Fruit fly (Drosophila melanogaster) whole organism, prepupa: ENCODE data around the gene CG10587.

Experiments
- Blimp-1 ChIP-seq: fragments of 200-800 bp; sonication (Bioruptor generic); optimal IDR thresholded peaks from 3 replicates; lab custom pipeline; 2017; ENCODE audit warnings: missing biosample characterization, missing genetic modification characterization, mild to moderate bottlenecking, moderate library complexity, missing genetic modification reagents
- CG10669 ChIP-seq: fragments of 200-800 bp; sonication (Bioruptor generic); optimal IDR thresholded peaks from 3 replicates; lab custom pipeline; 2018; ENCODE audit warnings: missing biosample characterization, mild to moderate bottlenecking, missing genetic modification characterization, moderate library complexity
- CG11762 ChIP-seq: fragments of 200-800 bp; sonication (Bioruptor generic); optimal IDR thresholded peaks from 3 replicates; lab custom pipeline; 2016; ENCODE audit warnings: missing biosample characterization, missing genetic modification characterization; ENCODE audit not compliant: insufficient read depth
- CG1621 ChIP-seq: fragments of 200-800 bp; sonication (Bioruptor generic); optimal IDR thresholded peaks from 3 replicates; lab custom pipeline; 2018; ENCODE audit warnings: missing biosample characterization, mild to moderate bottlenecking, missing genetic modification characterization
- CG3032 ChIP-seq: fragments of 200-800 bp; optimal IDR thresholded peaks from 2 replicates; lab custom pipeline; 2019; ENCODE audit warnings: missing biosample characterization, mild to moderate bottlenecking, missing genetic modification characterization, moderate library complexity
- CG31627 ChIP-seq: fragments of 200-800 bp; sonication (Bioruptor generic); optimal IDR thresholded peaks from 3 replicates; lab custom pipeline; 2016; ENCODE audit warnings: missing biosample characterization, missing genetic modification characterization
- CG34406 ChIP-seq: fragments of 200-800 bp; sonication (Bioruptor generic); optimal IDR thresholded peaks from 3 replicates; lab custom pipeline; 2016; ENCODE audit warnings: missing biosample characterization, missing genetic modification characterization
- CG3919 ChIP-seq: fragments of 200-800 bp; sonication (Bioruptor generic); optimal IDR thresholded peaks from 3 replicates; lab custom pipeline; 2016; ENCODE audit warnings: missing biosample characterization, missing genetic modification characterization
- CG4318 ChIP-seq: fragments of 200-800 bp; sonication (Bioruptor generic); optimal IDR thresholded peaks from 3 replicates; lab custom pipeline; 2017; ENCODE audit warnings: missing biosample characterization, mild to moderate bottlenecking, missing genetic modification characterization
- CG6276 ChIP-seq: fragments of 200-800 bp; sonication (Bioruptor generic); optimal IDR thresholded peaks from 2 replicates; lab custom pipeline; 2017; ENCODE audit warnings: missing biosample characterization, mild to moderate bottlenecking, missing genetic modification characterization
- CG6792 ChIP-seq: fragments of 200-800 bp; sonication (Bioruptor generic); optimal IDR thresholded peaks from 3 replicates; lab custom pipeline; 2016; ENCODE audit warnings: missing biosample characterization, missing genetic modification characterization
- CG6808 ChIP-seq: fragments of 200-800 bp; sonication (Bioruptor generic); optimal IDR thresholded peaks from 3 replicates; lab custom pipeline; 2017; ENCODE audit warnings: missing biosample characterization, missing genetic modification characterization, mild to moderate bottlenecking, moderate library complexity, missing genetic modification reagents
- CG6854 ChIP-seq: fragments of 200-800 bp; sonication (Bioruptor generic); optimal IDR thresholded peaks from 2 replicates; lab custom pipeline; 2017; ENCODE audit warnings: missing biosample characterization, mild to moderate bottlenecking, missing genetic modification characterization
- CG8319 ChIP-seq: fragments of 200-800 bp; sonication (Bioruptor generic); optimal IDR thresholded peaks from 3 replicates; lab custom pipeline; 2016; ENCODE audit warnings: missing biosample characterization, missing genetic modification characterization
- Eip75B ChIP-seq: fragments of 200-800 bp; sonication (Bioruptor generic); optimal IDR thresholded peaks from 3 replicates; lab custom pipeline; 2016; ENCODE audit warnings: missing biosample characterization, missing genetic modification characterization
- Eip78C ChIP-seq: fragments of 200-800 bp; sonication (Bioruptor generic); peaks from one replicate; lab custom pipeline; 2016; ENCODE audit warnings: missing biosample characterization, missing genetic modification characterization
- Eip93F ChIP-seq: fragments of 200-800 bp; sonication (Bioruptor generic); optimal IDR thresholded peaks from 2 replicates; lab custom pipeline; 2016; ENCODE audit warnings: missing biosample characterization, mild to moderate bottlenecking, missing genetic modification characterization
- Ets96B ChIP-seq: fragments of 200-800 bp; optimal IDR thresholded peaks from 2 replicates; lab custom pipeline; 2019; ENCODE audit warnings: missing biosample characterization, mild to moderate bottlenecking, missing genetic modification characterization, moderate library complexity
- Hr38 ChIP-seq: sonication (Bioruptor generic); optimal IDR thresholded peaks from 2 replicates; lab custom pipeline; 2016; ENCODE audit warnings: missing biosample characterization, missing genetic modification characterization
- Hr39 ChIP-seq: fragments of 200-800 bp; sonication (Bioruptor generic); optimal IDR thresholded peaks from 2 replicates; lab custom pipeline; 2016; ENCODE audit warnings: missing biosample characterization, missing genetic modification characterization
- Hr4 ChIP-seq: fragments of 200-800 bp; sonication (Bioruptor generic); optimal IDR thresholded peaks from 3 replicates; lab custom pipeline; 2016; ENCODE audit warnings: missing biosample characterization, missing genetic modification characterization
- Lpt ChIP-seq: fragments of 200-800 bp; sonication (Bioruptor generic); optimal IDR thresholded peaks from 3 replicates; lab custom pipeline; 2016; ENCODE audit warnings: missing biosample characterization, missing genetic modification characterization
- Met ChIP-seq: fragments of 200-800 bp; sonication (Bioruptor generic); optimal IDR thresholded peaks from 3 replicates; lab custom pipeline; 2016; ENCODE audit warnings: missing biosample characterization, missing genetic modification characterization
- Sox102F ChIP-seq: fragments of 200-800 bp; sonication (Bioruptor generic); optimal IDR thresholded peaks from 2 replicates; lab custom pipeline; 2016; ENCODE audit warnings: missing biosample characterization, mild to moderate bottlenecking, missing genetic modification characterization
- Sox14 ChIP-seq: fragments of 200-800 bp; sonication (Bioruptor generic); optimal IDR thresholded peaks from 3 replicates; lab custom pipeline; 2016; ENCODE audit warnings: missing biosample characterization, missing genetic modification characterization
- Sox15 ChIP-seq: fragments of 200-800 bp; sonication (Bioruptor generic); optimal IDR thresholded peaks from 3 replicates; lab custom pipeline; 2016; ENCODE audit warnings: missing biosample characterization, missing genetic modification characterization
- acj6 ChIP-seq: fragments of 200-800 bp; sonication (Bioruptor generic); optimal IDR thresholded peaks from 3 replicates; lab custom pipeline; 2016; ENCODE audit warnings: missing biosample characterization, missing genetic modification characterization
- cyc ChIP-seq: fragments of 200-800 bp; sonication (Bioruptor generic); optimal IDR thresholded peaks from 3 replicates; lab custom pipeline; 2016; ENCODE audit warnings: missing biosample characterization, missing genetic modification characterization
- dsx ChIP-seq: fragments of 200-800 bp; optimal IDR thresholded peaks from 3 replicates; lab custom pipeline; 2019; ENCODE audit warnings: missing biosample characterization, mild to moderate bottlenecking, missing genetic modification characterization, moderate library complexity; ENCODE audit not compliant: poor library complexity, severe bottlenecking
- eg ChIP-seq: fragments of 200-800 bp; sonication (Bioruptor generic); IDR thresholded peaks from 3 replicates; pipeline ENCODE4 v1.3.6; 2022; ENCODE audit warnings: missing biosample characterization, missing genetic modification characterization
- esn ChIP-seq: fragments of 200-800 bp; sonication (Bioruptor generic); optimal IDR thresholded peaks from 2 replicates; lab custom pipeline; 2016; ENCODE audit warnings: missing biosample characterization, mild to moderate bottlenecking, missing genetic modification characterization, moderate library complexity
- fd59A ChIP-seq: fragments of 200-800 bp; sonication (Bioruptor generic); optimal IDR thresholded peaks from 2 replicates; lab custom pipeline; 2017; ENCODE audit warnings: missing biosample characterization, mild to moderate bottlenecking, missing genetic modification characterization, missing genetic modification reagents
- fd85E ChIP-seq: fragments of 200-800 bp; sonication (Bioruptor generic); optimal IDR thresholded peaks from 3 replicates; lab custom pipeline; 2016; ENCODE audit warnings: missing biosample characterization, missing genetic modification characterization
- fkh ChIP-seq: fragments of 200-800 bp; sonication (Bioruptor generic); optimal IDR thresholded peaks from 3 replicates; lab custom pipeline; 2017; ENCODE audit warnings: missing biosample characterization, mild to moderate bottlenecking, missing genetic modification characterization, moderate library complexity
- net ChIP-seq: fragments of 200-800 bp; sonication (Bioruptor generic); optimal IDR thresholded peaks from 3 replicates; lab custom pipeline; 2016; ENCODE audit warnings: missing biosample characterization, missing genetic modification characterization
- spab ChIP-seq: fragments of 200-800 bp; sonication (Bioruptor generic); optimal IDR thresholded peaks from 2 replicates; lab custom pipeline; 2017; ENCODE audit warnings: missing biosample characterization, mild to moderate bottlenecking, missing genetic modification characterization, missing genetic modification reagents
- svp ChIP-seq: fragments of 200-800 bp; sonication (Bioruptor generic); peaks from one replicate; lab custom pipeline; 2016; ENCODE audit warnings: missing biosample characterization, missing genetic modification characterization
- vri ChIP-seq: fragments of 200-800 bp; sonication (Bioruptor generic); optimal IDR thresholded peaks from 3 replicates; lab custom pipeline; 2016; ENCODE audit warnings: missing biosample characterization, mild to moderate bottlenecking, missing genetic modification characterization

CG10587 gene

dm6 chr3L:20970563-20970962 lies 8.2 kb upstream of the CG10587 start, which contains the start of gene CG33287:
Gene CG33287, minus strand, starts transcription at chr3L:20970663.
- TF ChIP-seq Ets96B (tag; lab: Kevin White, UChicago) = no peak
- no peak for TF ChIP-seq net (GFP tag; lab: Kevin White, UChicago)
- no peak for TF ChIP-seq vri
- no peak for TF ChIP-seq Hr4 (GFP tag; lab: Kevin White, UChicago)
- no peak for TF ChIP-seq esn
- TF ChIP-seq CG3919 (GFP tag; lab: Kevin White, UChicago) = no peak
- TF ChIP-seq CG1621 (tag; lab: Kevin White, UChicago) = no peak
- TF ChIP-seq fd59A (GFP tag; lab: Kevin White, UChicago) = no peak
- TF ChIP-seq acj6 (GFP tag; lab: Kevin White, UChicago) = no peak

DNA sequence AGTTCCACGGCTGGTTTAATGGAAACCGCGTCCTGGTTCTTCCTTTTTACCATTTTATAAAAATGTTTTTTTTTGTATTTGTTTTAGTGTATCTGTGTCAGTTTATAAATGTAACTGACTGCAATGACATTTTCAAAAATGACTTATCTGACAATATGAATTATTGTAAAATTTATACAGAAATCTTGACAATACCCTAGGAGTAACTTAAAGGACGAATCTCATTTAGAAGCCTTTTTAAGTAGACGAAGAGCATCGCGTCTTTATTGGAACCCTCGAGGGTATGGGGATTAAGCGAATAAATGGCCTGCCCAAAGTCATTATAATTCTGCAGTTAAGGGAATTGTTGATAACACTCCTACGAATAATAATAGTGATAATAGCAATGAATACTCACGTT lies 4.3 kb upstream of the CG10587 start, which contains the start of gene CG12983:
CG12983 (minus strand) TSS at position 101 of the 400 bp plus-strand sequence.
- TF ChIP-seq CG31627 (GFP tag; lab: Kevin White, UChicago) (no peak), Blimp-1 (GFP tag; lab: Kevin White, UChicago) (no peak), CG10669 (no peak), Lpt (GFP tag; lab: Kevin White, UChicago) (no peak), CG11762 (GFP tag; lab: Kevin White, UChicago) (no peak), spab (GFP tag; lab: Kevin White, UChicago) (no peak)

DNA sequence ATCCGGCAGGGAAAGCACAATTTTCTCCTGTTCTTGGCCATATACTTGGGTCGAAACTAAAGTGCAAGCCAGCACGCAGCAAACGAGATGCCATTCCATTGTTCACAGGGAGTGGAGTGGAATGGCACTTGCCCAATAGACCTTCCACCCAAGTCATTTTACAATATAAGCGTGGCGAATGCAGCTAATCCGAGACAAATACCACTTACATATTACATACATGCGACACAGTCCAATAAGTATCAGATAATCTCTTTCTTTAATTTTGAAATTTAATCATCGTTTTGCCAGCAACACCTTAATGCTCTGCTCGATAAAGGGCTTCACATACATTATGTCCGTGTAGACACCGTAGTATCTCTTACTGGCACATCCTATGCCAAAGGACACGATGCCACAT lies 1.1 kb downstream of the CG10587 start, which contains the start of gene CG11037:
CG11037 (minus strand) TSS at position 101 of the 400 bp plus-strand sequence.
- TF ChIP-seq Sox102F (GFP tag; lab: Kevin White, UChicago) (no peak), eg (GFP tag; lab: Robert Waterston, UW) (no peak), CG3032 (no peak), svp (no peak), dsx (no peak), CG6792 (no peak), CG6854 (GFP tag; lab: Kevin White, UChicago) (no peak)

DNA sequence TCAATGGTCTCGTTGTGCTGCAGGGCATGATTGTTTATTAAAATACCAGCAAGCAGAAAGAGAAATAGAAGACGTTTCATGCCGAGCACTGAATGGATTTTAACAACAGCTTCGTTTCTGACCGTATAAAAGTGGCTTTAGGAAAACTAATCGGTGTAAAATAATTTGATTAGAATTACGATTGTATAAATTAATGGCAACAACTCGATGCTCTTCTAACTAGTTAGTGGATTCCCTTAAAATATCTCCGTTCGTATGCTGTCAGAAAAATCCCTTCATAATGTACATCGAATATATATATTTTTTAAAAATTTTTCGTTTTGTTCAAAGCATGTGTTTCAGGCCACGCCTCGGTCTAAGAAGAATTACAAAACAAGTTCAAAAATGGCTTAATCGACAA lies 5.7 kb downstream of the CG10587 start, which contains the start of the genes Sems and CG10588:
Sems (minus strand) TSS at position 101 of the 400 bp plus-strand sequence.
CG10588 (plus strand) TSS at position 285 of the 400 bp plus-strand sequence.
- no peak for TF ChIP-seq esn
- TF ChIP-seq CG10669 = no peak
- TF ChIP-seq fd85E (GFP tag; lab: Kevin White, UChicago) = no peak
- no peak for TF ChIP-seq Sox14 (GFP tag; lab: Kevin White, UChicago)
- no peak for TF ChIP-seq Hr39 (GFP tag; lab: Kevin White, UChicago)
- TF ChIP-seq CG3032 = no peak
- no peak for TF ChIP-seq CG6276 (GFP tag; lab: Kevin White, UChicago)
- TF ChIP-seq CG34406 (GFP tag; lab: Kevin White, UChicago) = no peak
- TF ChIP-seq Eip75B (GFP tag; lab: Kevin White, UChicago) = no peak
- no peak for TF ChIP-seq CG8319 (GFP tag; lab: Kevin White, UChicago)
- no peak for TF ChIP-seq Sox15
- no peak for TF ChIP-seq Lpt (GFP tag; lab: Kevin White, UChicago)
- no peak for TF ChIP-seq eg (GFP tag; lab: Robert Waterston, UW)
- TF ChIP-seq Eip78C (GFP tag; lab: Kevin White, UChicago) = no peak
- no peak for TF ChIP-seq Eip93F (GFP tag; lab: Kevin White, UChicago)
- TF ChIP-seq, all 60 proteins: peak for 0

DNA sequence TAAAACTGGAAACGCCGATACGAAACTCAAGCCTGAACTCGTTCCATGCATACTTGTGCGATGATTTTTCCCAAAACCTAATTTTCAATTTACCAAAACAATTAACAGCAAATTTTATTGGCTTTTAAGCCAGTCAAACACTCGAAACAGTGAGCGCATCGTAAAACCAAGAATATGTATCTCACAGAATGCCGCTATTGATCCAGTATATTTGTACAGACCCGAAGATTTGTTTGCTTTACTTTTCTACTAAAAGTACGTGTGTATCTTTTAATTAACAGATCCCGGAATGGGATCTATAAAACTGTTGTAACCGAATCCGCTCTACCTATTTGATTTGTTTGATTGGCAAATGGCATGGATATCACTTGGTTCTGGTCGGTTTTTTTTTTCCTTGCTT lies 8.2 kb downstream of the CG10587 start:
- TF ChIP-seq CG4318 (GFP tag; lab: Kevin White, UChicago) (no peak), Met (no peak), CG3032 (no peak), Ets96B (tag; lab: Kevin White, UChicago) (no peak), cyc (GFP tag; lab: Kevin White, UChicago) (no peak), Eip78C (GFP tag; lab: Kevin White, UChicago) (peak; percentile 67), Sox15 (no peak), fkh (GFP tag; lab: Kevin White, UChicago) (peak; percentile 77), CG8319 (GFP tag; lab: Kevin White, UChicago) (no peak), Hr38 (no peak), CG6808 (GFP tag; lab: Kevin White, UChicago) (no peak)
